Fruit fly (Drosophila melanogaster) whole organism, embryonic: Measurements from ENCODE around the gene CG8509.

ENCODE experiments used
- Abd-B ChIP-seq: fragments of 200-800 bp; sonication (Bioruptor generic); optimal IDR thresholded peaks from 2 replicates; lab custom pipeline; 2018; ENCODE audit warnings: missing biosample characterization, mild to moderate bottlenecking, missing genetic modification characterization, moderate library complexity
- BEAF-32 ChIP-seq: fragments of 200-800 bp; sonication (Bioruptor generic); optimal IDR thresholded peaks from 3 replicates; lab custom pipeline; 2017; ENCODE audit warnings: missing biosample characterization, missing genetic modification characterization, mild to moderate bottlenecking, moderate library complexity, missing genetic modification reagents
- CG10321 ChIP-seq: fragments of 200-800 bp; sonication (Bioruptor generic); IDR thresholded peaks from 2 replicates; pipeline ENCODE4 v1.3.6; 2022; ENCODE audit warnings: missing biosample characterization, missing genetic modification characterization
- CG11247 ChIP-seq: fragments of 200-800 bp; sonication (Bioruptor generic); IDR thresholded peaks from 2 replicates; pipeline ENCODE4 v1.3.6; 2022; ENCODE audit warnings: missing biosample characterization, missing genetic modification characterization
- CG11504 ChIP-seq: fragments of 200-800 bp; sonication (Bioruptor generic); optimal IDR thresholded peaks from 3 replicates; lab custom pipeline; 2019; ENCODE audit warnings: missing biosample characterization, mild to moderate bottlenecking, missing genetic modification characterization, moderate library complexity
- CG11560 ChIP-seq: fragments of 200-800 bp; sonication (Bioruptor generic); IDR thresholded peaks from 3 replicates; pipeline ENCODE4 v1.3.6; 2022; ENCODE audit warnings: missing biosample characterization, missing genetic modification characterization
- CG15696 ChIP-seq: fragments of 200-800 bp; sonication (Bioruptor generic); optimal IDR thresholded peaks from 2 replicates; lab custom pipeline; 2019; ENCODE audit warnings: missing biosample characterization, mild to moderate bottlenecking, missing genetic modification characterization, moderate library complexity
- CG3065 ChIP-seq: fragments of 200-800 bp; sonication (Bioruptor generic); optimal IDR thresholded peaks from 2 replicates; lab custom pipeline; 2016; ENCODE audit warnings: missing biosample characterization, missing genetic modification characterization
- CG31388 ChIP-seq: fragments of 200-800 bp; sonication (Bioruptor generic); optimal IDR thresholded peaks from 2 replicates; lab custom pipeline; 2016; ENCODE audit warnings: missing biosample characterization, missing genetic modification characterization
- CG4707 ChIP-seq: fragments of 200-800 bp; sonication (Bioruptor generic); optimal IDR thresholded peaks from 2 replicates; lab custom pipeline; 2018; ENCODE audit warnings: missing biosample characterization, mild to moderate bottlenecking, missing genetic modification characterization, moderate library complexity
- CG4820 ChIP-seq: fragments of 200-800 bp; sonication (Bioruptor generic); optimal IDR thresholded peaks from 3 replicates; lab custom pipeline; 2016; ENCODE audit warnings: missing biosample characterization, missing genetic modification characterization
- CG6683 ChIP-seq: fragments of 200-800 bp; sonication (Bioruptor generic); optimal IDR thresholded peaks from 2 replicates; lab custom pipeline; 2017; ENCODE audit warnings: missing biosample characterization, mild to moderate bottlenecking, missing genetic modification characterization, missing genetic modification reagents
- CG6689 ChIP-seq: fragments of 200-800 bp; sonication (Bioruptor generic); IDR thresholded peaks from 2 replicates; pipeline ENCODE4 v1.3.6; 2022; ENCODE audit warnings: missing biosample characterization, missing genetic modification characterization
- CG7271 ChIP-seq: fragments of 200-800 bp; sonication (Bioruptor generic); optimal IDR thresholded peaks from 2 replicates; lab custom pipeline; 2018; ENCODE audit warnings: missing biosample characterization, mild to moderate bottlenecking, missing genetic modification characterization, moderate library complexity
- CG8359 ChIP-seq: fragments of 200-800 bp; sonication (Bioruptor generic); optimal IDR thresholded peaks from 2 replicates; lab custom pipeline; 2017; ENCODE audit warnings: missing biosample characterization, mild to moderate bottlenecking, missing genetic modification characterization, borderline replicate concordance
- CG9215 ChIP-seq: fragments of 200-800 bp; sonication (Bioruptor generic); IDR thresholded peaks from 2 replicates; pipeline ENCODE4 v1.3.6; 2022; ENCODE audit warnings: missing biosample characterization, missing genetic modification characterization
- CTCF ChIP-seq: fragments of 200-800 bp; sonication (Bioruptor generic); optimal IDR thresholded peaks from 2 replicates; lab custom pipeline; 2017; ENCODE audit warnings: missing biosample characterization, mild to moderate bottlenecking, missing genetic modification characterization, moderate library complexity
- Ets65A ChIP-seq: fragments of 200-800 bp; sonication (Bioruptor generic); peaks from one replicate; lab custom pipeline; 2016; ENCODE audit warnings: missing biosample characterization, missing genetic modification characterization
- HLH3B ChIP-seq: fragments of 200-800 bp; sonication (Bioruptor generic); IDR thresholded peaks from 2 replicates; pipeline ENCODE4 v1.3.6; 2022; ENCODE audit warnings: missing biosample characterization, missing genetic modification characterization
- HmgZ ChIP-seq: fragments of 200-800 bp; sonication (Bioruptor generic); optimal IDR thresholded peaks from 2 replicates; lab custom pipeline; 2018; ENCODE audit warnings: missing biosample characterization, mild to moderate bottlenecking, missing genetic modification characterization
- Myb ChIP-seq: fragments of 200-800 bp; sonication (Bioruptor generic); optimal IDR thresholded peaks from 2 replicates; lab custom pipeline; 2016; ENCODE audit warnings: missing biosample characterization, missing genetic modification characterization
- Rx ChIP-seq: fragments of 200-800 bp; sonication (Bioruptor generic); IDR thresholded peaks from 2 replicates; pipeline ENCODE4 v1.3.6; 2022; ENCODE audit warnings: missing biosample characterization, missing genetic modification characterization
- Tbp ChIP-seq: fragments of >200 bp; optimal IDR thresholded peaks from 2 replicates; lab custom pipeline; 2018; ENCODE audit warnings: missing biosample characterization, missing genetic modification characterization
- Xbp1 ChIP-seq: fragments of 200-800 bp; sonication (Bioruptor generic); optimal IDR thresholded peaks from 3 replicates; lab custom pipeline; 2016; ENCODE audit warnings: missing biosample characterization, mild to moderate bottlenecking, missing genetic modification characterization
- bbx ChIP-seq: fragments of 200-800 bp; sonication (Bioruptor generic); IDR thresholded peaks from 2 replicates; pipeline ENCODE4 v1.3.6; 2022; ENCODE audit warnings: missing biosample characterization, missing genetic modification characterization; ENCODE audit not compliant: partially characterized antibody
- dan ChIP-seq: fragments of 200-800 bp; sonication (Bioruptor generic); IDR thresholded peaks from 2 replicates; pipeline ENCODE4 v1.3.6; 2022; ENCODE audit warnings: missing biosample characterization, missing genetic modification characterization
- disco-r ChIP-seq: fragments of 200-800 bp; sonication (Bioruptor generic); optimal IDR thresholded peaks from 2 replicates; lab custom pipeline; 2016; ENCODE audit warnings: missing biosample characterization, missing genetic modification characterization
- esg ChIP-seq: fragments of 200-800 bp; sonication (Bioruptor generic); conservative IDR thresholded peaks from 2 replicates; pipeline ENCODE4 v1.3.6; 2022; ENCODE audit warnings: missing biosample characterization, missing genetic modification characterization
- eyg ChIP-seq: fragments of 200-800 bp; sonication (Bioruptor generic); optimal IDR thresholded peaks from 3 replicates; lab custom pipeline; 2016; ENCODE audit warnings: missing biosample characterization, missing genetic modification characterization
- fd3F ChIP-seq: fragments of 200-800 bp; sonication (Bioruptor generic); optimal IDR thresholded peaks from 2 replicates; lab custom pipeline; 2018; ENCODE audit warnings: missing biosample characterization, mild to moderate bottlenecking, missing genetic modification characterization, moderate library complexity
- insv ChIP-seq, 2 experiments: fragments of 200-800 bp; sonication (Bioruptor generic); optimal IDR thresholded peaks; 3 replicates each; lab custom pipeline; 2016 to 2018; ENCODE audit warnings: missing biosample characterization in 2 of 2, missing genetic modification characterization in 2 of 2
- jigr1 ChIP-seq: fragments of 200-800 bp; sonication (Bioruptor generic); IDR thresholded peaks from 3 replicates; pipeline ENCODE4 v1.3.6; 2022; ENCODE audit warnings: missing biosample characterization, missing genetic modification characterization
- lola ChIP-seq, 3 experiments: fragments of >200 bp in 2 of 3; fragments of 200-800 bp in 1 of 3; sonication (Bioruptor generic) in 1 of 3; optimal IDR thresholded peaks; 2 replicates each; lab custom pipeline; 2017 to 2019; ENCODE audit warnings: missing biosample characterization in 3 of 3, missing genetic modification characterization in 3 of 3, mild to moderate bottlenecking in 1 of 3, moderate library complexity in 1 of 3
- pita ChIP-seq: fragments of 200-800 bp; sonication (Bioruptor generic); optimal IDR thresholded peaks from 2 replicates; lab custom pipeline; 2017; ENCODE audit warnings: missing biosample characterization, mild to moderate bottlenecking, missing genetic modification characterization
- scrt ChIP-seq: fragments of 200-800 bp; sonication (Bioruptor generic); optimal IDR thresholded peaks from 2 replicates; lab custom pipeline; 2018; ENCODE audit warnings: missing biosample characterization, mild to moderate bottlenecking, missing genetic modification characterization, moderate library complexity
- slp2 ChIP-seq: fragments of 200-800 bp; sonication (Bioruptor generic); optimal IDR thresholded peaks from 2 replicates; lab custom pipeline; 2016; ENCODE audit warnings: missing biosample characterization, missing genetic modification characterization
- sr ChIP-seq: fragments of 200-800 bp; sonication (Bioruptor generic); IDR thresholded peaks from 3 replicates; pipeline ENCODE4 v1.3.6; 2022; ENCODE audit warnings: missing biosample characterization, missing genetic modification characterization
- vvl ChIP-seq: fragments of 200-800 bp; sonication (Bioruptor generic); IDR thresholded peaks from 2 replicates; pipeline ENCODE4 v1.3.6; 2022; ENCODE audit warnings: missing biosample characterization, missing genetic modification characterization
- zen ChIP-seq: fragments of 200-800 bp; sonication (Bioruptor generic); optimal IDR thresholded peaks from 3 replicates; lab custom pipeline; 2018; ENCODE audit warnings: missing biosample characterization, mild to moderate bottlenecking, missing genetic modification characterization, moderate library complexity
- zen2 ChIP-seq: fragments of 200-800 bp; sonication (Bioruptor generic); IDR thresholded peaks from 3 replicates; pipeline ENCODE4 v1.3.6; 2022; ENCODE audit warnings: missing biosample characterization, missing genetic modification characterization; ENCODE audit not compliant: partially characterized antibody

The CG8509 gene

DNA sequence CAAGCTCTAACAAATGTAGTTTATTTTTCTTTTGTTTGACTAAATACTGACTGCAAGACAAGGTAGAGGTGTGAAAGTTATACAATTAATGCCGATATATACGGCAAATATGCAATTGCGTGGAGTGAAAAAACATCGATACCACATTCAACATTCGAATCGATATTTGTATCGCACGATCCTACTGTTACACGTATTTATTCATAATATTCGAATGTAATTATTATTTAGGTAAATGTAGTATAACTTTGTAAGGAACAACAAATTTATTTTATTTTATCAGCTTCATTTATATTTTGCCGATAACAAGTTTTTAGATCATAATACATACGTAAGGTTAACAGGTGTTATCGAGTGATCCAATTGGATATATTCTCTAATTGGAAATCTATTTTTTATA lies 26.0 kb downstream of the CG8509 start, which contains the start of gene Chc (continued):
- TF ChIP-seq dan = no peak
- no peak for TF ChIP-seq CG8359 (GFP tag; lab: Kevin White, UChicago)
- TF ChIP-seq CG11560 (tag; lab: Robert Waterston, UW) = peak; percentile 67; the same call in 1 of the 3 replicates

dm6 chrX:15837530-15837929 lies 28.2 kb downstream of the CG8509 start, which contains the start of gene CG8565:
Gene CG8565, plus strand, starts transcription at chrX:15837830.
- TF ChIP-seq CG3065 (GFP tag; lab: Kevin White, UChicago) (no peak), CG6683 (GFP tag; lab: Kevin White, UChicago) (no peak), lola (GFP tag; optimal IDR thresholded peaks at IDR 0.05; lab: Kevin White, UChicago) (no peak), HLH3B (no peak), CG11247 (no peak), Rx (GFP tag; lab: Robert Waterston, UW) (no peak), pita (GFP tag; lab: Kevin White, UChicago) (no peak), HmgZ (tag; lab: Kevin White, UChicago) (no peak), Abd-B (GFP tag; lab: Kevin White, UChicago) (no peak), CG31388 (GFP tag; lab: Kevin White, UChicago) (no peak), slp2 (no peak), CG7271 (tag; lab: Kevin White, UChicago) (no peak)
- TF ChIP-seq, all 482 proteins: peak for 0

DNA sequence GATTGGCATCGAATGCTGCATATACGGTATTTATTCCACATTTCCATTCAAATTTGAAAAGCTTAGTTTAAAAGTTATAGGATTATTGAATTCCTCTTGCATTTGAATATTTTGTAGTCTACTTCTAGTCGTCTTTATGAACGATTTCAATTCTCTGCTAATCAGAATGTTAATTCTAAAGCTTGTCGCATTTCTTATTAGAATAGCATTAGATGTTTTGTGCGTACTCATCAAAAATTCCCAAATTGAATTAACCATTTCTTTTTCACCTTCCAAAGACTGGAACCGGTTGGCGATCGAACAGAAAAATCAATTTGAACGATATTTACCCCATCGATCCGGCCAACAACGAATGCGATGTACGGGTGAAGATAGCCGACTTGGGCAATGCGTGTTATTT lies 30.6 kb downstream of the CG8509 start:
- TF ChIP-seq BEAF-32 = peak; percentile 19
- no peak for TF ChIP-seq CG4707 (GFP tag; lab: Kevin White, UChicago)
- no peak for TF ChIP-seq vvl
- no peak for TF ChIP-seq Tbp
- TF ChIP-seq sr (GFP tag; lab: Robert Waterston, UW) = no peak
- TF ChIP-seq CG9215 (GFP tag; lab: Robert Waterston, UW) = no peak
- TF ChIP-seq CG15696 = no peak
- no peak for TF ChIP-seq Ets65A
- TF ChIP-seq disco-r (GFP tag; lab: Kevin White, UChicago) = no peak
- no peak for TF ChIP-seq bbx (GFP tag; lab: Robert Waterston, UW)
- TF ChIP-seq insv (GFP tag; optimal IDR thresholded peaks at IDR 0.05; lab: Kevin White, UChicago) = peak in 1 of 2 experiments; percentile 93
- TF ChIP-seq scrt (GFP tag; lab: Kevin White, UChicago) = no peak
- TF ChIP-seq CG11504 (tag; lab: Kevin White, UChicago) = no peak
- TF ChIP-seq CTCF (GFP tag; lab: Kevin White, UChicago) = no peak
- TF ChIP-seq Myb = no peak
- no peak for TF ChIP-seq Xbp1 (GFP tag; lab: Kevin White, UChicago)
- no peak for TF ChIP-seq esg (GFP tag; lab: Robert Waterston, UW)
- TF ChIP-seq CG10321 (GFP tag; lab: Robert Waterston, UW) = no peak
- TF ChIP-seq jigr1 (GFP tag; lab: Robert Waterston, UW) = no peak
- no peak for TF ChIP-seq fd3F
- TF ChIP-seq eyg (GFP tag; lab: Kevin White, UChicago) = no peak
- TF ChIP-seq CG4820 (GFP tag; lab: Kevin White, UChicago) = no peak
- TF ChIP-seq zen2 (GFP tag; lab: Robert Waterston, UW) = no peak
- TF ChIP-seq pita (GFP tag; lab: Kevin White, UChicago) = peak; percentile 29
- TF ChIP-seq zen (tag; lab: Kevin White, UChicago) = peak; percentile 23
- TF ChIP-seq CG6689 = no peak
